Fruit fly (Drosophila melanogaster): Measurements from ENCODE around the gene CG31036.

Gene CG31036

DNA sequence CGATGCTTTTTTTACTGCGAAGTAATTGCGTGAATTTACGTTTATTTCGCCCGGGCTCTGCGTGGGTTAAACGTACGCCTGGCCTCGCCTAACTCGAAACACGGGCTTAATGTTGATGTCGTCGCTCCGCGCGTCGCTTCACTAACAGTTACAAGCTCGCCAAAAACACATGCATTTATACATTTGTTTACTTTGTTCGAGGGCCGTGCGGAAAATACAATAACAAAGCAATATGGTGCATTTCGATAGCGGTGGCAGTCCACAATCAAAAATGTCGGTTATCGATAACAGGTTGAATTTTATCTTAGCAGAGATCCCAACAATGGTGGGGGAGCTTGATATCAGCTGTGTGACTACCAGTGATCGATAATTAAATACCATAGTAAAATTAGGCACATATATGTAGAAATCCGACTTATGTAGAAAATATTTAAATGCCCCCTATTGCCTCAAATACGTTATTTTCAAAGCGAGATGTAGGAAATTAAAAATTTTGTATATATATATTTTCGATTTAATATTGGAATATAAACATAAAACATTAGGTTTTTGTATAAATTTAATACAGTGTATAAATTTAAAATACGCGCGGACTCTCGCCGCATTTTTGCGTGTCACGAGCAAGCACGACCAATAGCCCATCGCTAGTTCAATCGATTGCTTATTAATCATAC, 39.1 kb upstream of the CG31036 start, which contains the start of gene Zip99C (continued):
- TF ChIP-seq gce (GFP tag; IDR thresholded peaks at IDR 0.05) (no peak), CG8924 (tag; optimal IDR thresholded peaks at IDR 0.05) (peak; percentile 44), luna (GFP tag; optimal IDR thresholded peaks at IDR 0.05) (peak; percentile 15), HLH54F (GFP tag; optimal IDR thresholded peaks at IDR 0.05) (no peak), BtbVII (GFP tag; optimal IDR thresholded peaks at IDR 0.05) (no peak), Hand (GFP tag; optimal IDR thresholded peaks at IDR 0.05) (no peak), CG18011 (GFP tag; optimal IDR thresholded peaks at IDR 0.05) (no peak), ERR (GFP tag; optimal IDR thresholded peaks at IDR 0.05) (no peak), CG18476 (GFP tag; optimal IDR thresholded peaks at IDR 0.05) (no peak), lilli (GFP tag; optimal IDR thresholded peaks at IDR 0.05) (peak; percentile 66), CG3407 (GFP tag; optimal IDR thresholded peaks at IDR 0.05) (no peak), CG13424 (tag; optimal IDR thresholded peaks at IDR 0.05) (peak; percentile 23), Jarid2 (GFP tag; optimal IDR thresholded peaks at IDR 0.05) (no peak), CG2129 (GFP tag; IDR thresholded peaks at IDR 0.05; ENCODE audit: partially characterized antibody) (peak; percentile 79; the same call in 1 of the 2 replicates), gt (GFP tag; IDR thresholded peaks at IDR 0.05) (no peak), YL-1 (GFP tag; optimal IDR thresholded peaks at IDR 0.05) (peak; percentile 50), fd96Cb (tag; optimal IDR thresholded peaks at IDR 0.05) (no peak), CG17912 (GFP tag; optimal IDR thresholded peaks at IDR 0.05) (no peak), crol (GFP tag; IDR thresholded peaks at IDR 0.05) (no peak), ind (GFP tag; optimal IDR thresholded peaks at IDR 0.05) (peak; percentile 46), CG8089 (GFP tag; optimal IDR thresholded peaks at IDR 0.05) (no peak), br (optimal IDR thresholded peaks at IDR 0.05) (no peak), bbx (GFP tag; IDR thresholded peaks at IDR 0.05; ENCODE audit: partially characterized antibody) (peak; percentile 87), CG3995 (GFP tag; optimal IDR thresholded peaks at IDR 0.05) (peak; percentile 29), CG13296 (GFP tag; optimal IDR thresholded peaks at IDR 0.05) (peak; percentile 1), chm (GFP tag; IDR thresholded peaks at IDR 0.05) (no peak), Awh (GFP tag; IDR thresholded peaks at IDR 0.05) (no peak), Poxn (GFP tag; IDR thresholded peaks at IDR 0.05) (no peak), HLH4C (GFP tag; IDR thresholded peaks at IDR 0.05; ENCODE audit: partially characterized antibody) (peak; percentile 84), tup (GFP tag; optimal IDR thresholded peaks at IDR 0.05) (peak; percentile 9), gcm2 (GFP tag; optimal IDR thresholded peaks at IDR 0.05) (no peak), CG3163 (GFP tag; optimal IDR thresholded peaks at IDR 0.05) (no peak), CG14667 (GFP tag; IDR thresholded peaks at IDR 0.05) (no peak), Gsc (GFP tag; IDR thresholded peaks at IDR 0.05) (no peak), CG4854 (GFP tag; optimal IDR thresholded peaks at IDR 0.05) (no peak), cwo (GFP tag; optimal IDR thresholded peaks at IDR 0.05) (no peak), CG11504 (tag; optimal IDR thresholded peaks at IDR 0.05) (no peak), Nf-YB (GFP tag; optimal IDR thresholded peaks at IDR 0.05) (peak; percentile 23), nom (GFP tag; optimal IDR thresholded peaks at IDR 0.05) (peak; percentile 32), zfh1 (GFP tag; IDR thresholded peaks at IDR 0.05) (peak; percentile 32; the same call in 1 of the 3 replicates), CG30403 (GFP tag; optimal IDR thresholded peaks at IDR 0.05) (peak; percentile 59), cato (GFP tag; optimal IDR thresholded peaks at IDR 0.05; ENCODE audit: borderline replicate concordance) (no peak), tap (tag; optimal IDR thresholded peaks at IDR 0.05) (peak; percentile 39), exex (tag; optimal IDR thresholded peaks at IDR 0.05) (peak; percentile 58), CG15514 (GFP tag; optimal IDR thresholded peaks at IDR 0.05) (no peak), CG1603 (tag; optimal IDR thresholded peaks at IDR 0.05) (peak; percentile 64), slbo (GFP tag; IDR thresholded peaks at IDR 0.05) (peak; percentile 63), CG10209 (GFP tag; optimal IDR thresholded peaks at IDR 0.05) (peak; percentile 16), mam (GFP tag; optimal IDR thresholded peaks at IDR 0.05) (peak; percentile 35), CHES-1-like (GFP tag; optimal IDR thresholded peaks at IDR 0.05) (no peak)
